Fruit fly (Drosophila melanogaster) whole organism, embryonic: ENCODE results near the gene CG7514.

Experiments used
- ATbp ChIP-seq: fragments of 200-800 bp; sonication (Bioruptor generic); optimal IDR thresholded peaks from 2 replicates; lab custom pipeline; 2017; ENCODE audit warnings: missing biosample characterization, mild to moderate bottlenecking, missing genetic modification characterization, missing genetic modification reagents
- Aef1 ChIP-seq: fragments of 200-800 bp; sonication (Bioruptor generic); IDR thresholded peaks from 3 replicates; pipeline ENCODE4 v1.3.6; 2022; ENCODE audit warnings: missing biosample characterization, missing genetic modification characterization
- CG10267 ChIP-seq: fragments of 200-800 bp; sonication (Bioruptor generic); optimal IDR thresholded peaks from 2 replicates; lab custom pipeline; 2018; ENCODE audit warnings: missing biosample characterization, mild to moderate bottlenecking, missing genetic modification characterization, moderate library complexity
- CG10274 ChIP-seq: fragments of 200-800 bp; sonication (Bioruptor generic); optimal IDR thresholded peaks from 3 replicates; lab custom pipeline; 2017; ENCODE audit warnings: missing biosample characterization, mild to moderate bottlenecking, missing genetic modification characterization
- CG11085 ChIP-seq: fragments of 200-800 bp; sonication (Bioruptor generic); IDR thresholded peaks from 2 replicates; pipeline ENCODE4 v1.3.6; 2022; ENCODE audit warnings: missing biosample characterization, missing genetic modification characterization
- CG12659 ChIP-seq: fragments of 200-800 bp; sonication (Bioruptor generic); optimal IDR thresholded peaks from 3 replicates; lab custom pipeline; 2017; ENCODE audit warnings: mild to moderate bottlenecking, missing biosample characterization, missing genetic modification reagents, missing genetic modification characterization
- CG14710 ChIP-seq: fragments of 200-800 bp; sonication (Bioruptor generic); optimal IDR thresholded peaks from 3 replicates; lab custom pipeline; 2019; ENCODE audit warnings: missing biosample characterization, mild to moderate bottlenecking, missing genetic modification characterization, moderate library complexity
- CG14965 ChIP-seq: fragments of 200-800 bp; sonication (Bioruptor generic); optimal IDR thresholded peaks from 2 replicates; lab custom pipeline; 2016; ENCODE audit warnings: missing biosample characterization, missing genetic modification characterization, borderline replicate concordance
- CG17359 ChIP-seq: fragments of 200-800 bp; sonication (Bioruptor generic); optimal IDR thresholded peaks from 3 replicates; lab custom pipeline; 2018; ENCODE audit warnings: missing biosample characterization, mild to moderate bottlenecking, missing genetic modification characterization, moderate library complexity
- CG17361 ChIP-seq: fragments of 200-800 bp; sonication (Bioruptor generic); IDR thresholded peaks from 3 replicates; pipeline ENCODE4 v1.3.6; 2022; ENCODE audit warnings: missing biosample characterization, missing genetic modification characterization
- CG1832 ChIP-seq: fragments of 200-800 bp; sonication (Bioruptor generic); optimal IDR thresholded peaks from 2 replicates; lab custom pipeline; 2017; ENCODE audit warnings: missing biosample characterization, mild to moderate bottlenecking, missing genetic modification characterization, inconsistent platforms
- CG2120 ChIP-seq: fragments of 200-800 bp; sonication (Bioruptor generic); optimal IDR thresholded peaks from 3 replicates; lab custom pipeline; 2016; ENCODE audit warnings: missing biosample characterization, missing genetic modification characterization
- CG2199 ChIP-seq: fragments of 200-800 bp; sonication (Bioruptor generic); IDR thresholded peaks from 3 replicates; pipeline ENCODE4 v1.3.6; 2022; ENCODE audit warnings: missing biosample characterization, missing genetic modification characterization
- CG30403 ChIP-seq: fragments of 200-800 bp; sonication (Bioruptor generic); optimal IDR thresholded peaks from 3 replicates; lab custom pipeline; 2016; ENCODE audit warnings: missing biosample characterization, missing genetic modification characterization
- CG31441 ChIP-seq: fragments of 200-800 bp; sonication (Bioruptor generic); IDR thresholded peaks from 2 replicates; pipeline ENCODE4 v1.3.6; 2022; ENCODE audit warnings: missing biosample characterization, missing genetic modification characterization
- CG32532 ChIP-seq: fragments of 200-800 bp; sonication (Bioruptor generic); IDR thresholded peaks from 2 replicates; pipeline ENCODE4 v1.3.6; 2022; ENCODE audit warnings: missing biosample characterization, missing genetic modification characterization
- CG4424 ChIP-seq: fragments of 200-800 bp; sonication (Bioruptor generic); optimal IDR thresholded peaks from 3 replicates; lab custom pipeline; 2016; ENCODE audit warnings: missing biosample characterization, missing genetic modification characterization
- CG7357 ChIP-seq: fragments of 200-800 bp; sonication (Bioruptor generic); IDR thresholded peaks from 3 replicates; pipeline ENCODE4 v1.3.6; 2022; ENCODE audit warnings: missing biosample characterization, missing genetic modification characterization
- CG7987 ChIP-seq: fragments of 200-800 bp; sonication (Bioruptor generic); optimal IDR thresholded peaks from 2 replicates; lab custom pipeline; 2018; ENCODE audit warnings: missing biosample characterization, mild to moderate bottlenecking, missing genetic modification characterization, moderate library complexity
- CG8359 ChIP-seq: fragments of 200-800 bp; sonication (Bioruptor generic); optimal IDR thresholded peaks from 2 replicates; lab custom pipeline; 2017; ENCODE audit warnings: missing biosample characterization, mild to moderate bottlenecking, missing genetic modification characterization, borderline replicate concordance
- CG8388 ChIP-seq: fragments of 200-800 bp; sonication (Bioruptor generic); optimal IDR thresholded peaks from 2 replicates; lab custom pipeline; 2019; ENCODE audit warnings: missing biosample characterization, mild to moderate bottlenecking, missing genetic modification characterization, moderate library complexity
- D19A ChIP-seq: fragments of 200-800 bp; optimal IDR thresholded peaks from 3 replicates; lab custom pipeline; 2019; ENCODE audit warnings: missing biosample characterization, mild to moderate bottlenecking, missing genetic modification characterization, moderate library complexity
- H15 ChIP-seq: fragments of 200-800 bp; sonication (Bioruptor generic); IDR thresholded peaks from 3 replicates; pipeline ENCODE4 v1.3.6; 2022; ENCODE audit warnings: missing biosample characterization, missing genetic modification characterization
- Hr51 ChIP-seq, 2 experiments: fragments of 200-800 bp; sonication (Bioruptor generic); optimal IDR thresholded peaks; 2 replicates in 1 of 2; 3 replicates in 1 of 2; lab custom pipeline; 2016 to 2018; ENCODE audit warnings: missing biosample characterization in 2 of 2, missing genetic modification characterization in 2 of 2, mild to moderate bottlenecking in 1 of 2, moderate library complexity in 1 of 2
- Hsf ChIP-seq: fragments of 200-800 bp; sonication (Bioruptor generic); optimal IDR thresholded peaks from 3 replicates; lab custom pipeline; 2016; ENCODE audit warnings: missing biosample characterization, missing genetic modification characterization
- Med ChIP-seq: fragments of 200-800 bp; sonication (Bioruptor generic); peaks from one replicate; lab custom pipeline; 2016; ENCODE audit warnings: missing biosample characterization, missing genetic modification characterization, mild to moderate bottlenecking, inconsistent platforms, moderate library complexity
- Scr ChIP-seq: fragments of 200-800 bp; sonication (Bioruptor generic); IDR thresholded peaks from 2 replicates; pipeline ENCODE4 v1.3.6; 2022; ENCODE audit warnings: missing biosample characterization, missing genetic modification characterization; ENCODE audit not compliant: partially characterized antibody
- Side ChIP-seq: fragments of 200-800 bp; sonication (Bioruptor generic); optimal IDR thresholded peaks from 2 replicates; lab custom pipeline; 2016; ENCODE audit warnings: missing biosample characterization, missing genetic modification characterization
- Ssrp ChIP-seq: fragments of 200-800 bp; sonication (Bioruptor generic); optimal IDR thresholded peaks from 2 replicates; lab custom pipeline; 2018; ENCODE audit warnings: missing biosample characterization, mild to moderate bottlenecking, missing genetic modification characterization, moderate library complexity
- Taf1 ChIP-seq: fragments of 200-800 bp; sonication (Bioruptor generic); IDR thresholded peaks from 2 replicates; pipeline ENCODE4 v1.3.6; 2022; ENCODE audit warnings: missing biosample characterization, missing genetic modification characterization
- Xrp1 ChIP-seq: fragments of 200-800 bp; sonication (Bioruptor generic); IDR thresholded peaks from 2 replicates; pipeline ENCODE4 v1.3.6; 2022; ENCODE audit warnings: missing biosample characterization, missing genetic modification characterization
- chif ChIP-seq, 2 experiments: fragments of 200-800 bp; sonication (Bioruptor generic); optimal IDR thresholded peaks; 3 replicates each; lab custom pipeline; 2016; ENCODE audit warnings: missing biosample characterization in 2 of 2, missing genetic modification characterization in 2 of 2
- disco-r ChIP-seq: fragments of 200-800 bp; sonication (Bioruptor generic); optimal IDR thresholded peaks from 2 replicates; lab custom pipeline; 2016; ENCODE audit warnings: missing biosample characterization, missing genetic modification characterization
- dmrt99B ChIP-seq: fragments of 200-800 bp; sonication (Bioruptor generic); optimal IDR thresholded peaks from 2 replicates; lab custom pipeline; 2018; ENCODE audit warnings: missing biosample characterization, mild to moderate bottlenecking, missing genetic modification characterization, moderate library complexity
- ewg ChIP-seq: fragments of 200-800 bp; sonication (Bioruptor generic); optimal IDR thresholded peaks from 3 replicates; lab custom pipeline; 2017; ENCODE audit warnings: mild to moderate bottlenecking, missing biosample characterization, missing genetic modification reagents, missing genetic modification characterization
- lola ChIP-seq, 3 experiments: fragments of >200 bp in 2 of 3; fragments of 200-800 bp in 1 of 3; sonication (Bioruptor generic) in 1 of 3; optimal IDR thresholded peaks; 2 replicates each; lab custom pipeline; 2017 to 2019; ENCODE audit warnings: missing biosample characterization in 3 of 3, missing genetic modification characterization in 3 of 3, mild to moderate bottlenecking in 1 of 3, moderate library complexity in 1 of 3
- maf-S ChIP-seq: fragments of 200-800 bp; sonication (Bioruptor generic); optimal IDR thresholded peaks from 2 replicates; lab custom pipeline; 2016; ENCODE audit warnings: missing biosample characterization, missing genetic modification characterization
- org-1 ChIP-seq: fragments of 200-800 bp; sonication (Bioruptor generic); optimal IDR thresholded peaks from 2 replicates; lab custom pipeline; 2017; ENCODE audit warnings: missing biosample characterization, missing genetic modification characterization
- phol ChIP-seq: fragments of 200-800 bp; sonication (Bioruptor generic); optimal IDR thresholded peaks from 3 replicates; lab custom pipeline; 2018; ENCODE audit warnings: missing biosample characterization, mild to moderate bottlenecking, missing genetic modification characterization, moderate library complexity
- prd ChIP-seq, 3 experiments: fragments of >200 bp in 2 of 3; fragments of 200-800 bp in 1 of 3; sonication (Bioruptor generic) in 1 of 3; optimal IDR thresholded peaks in 2 of 3; IDR thresholded peaks in 1 of 3; 2 replicates in 2 of 3; 3 replicates in 1 of 3; pipeline versions ENCODE4 v1.3.6 to Lab custom; 2017 to 2022; ENCODE audit warnings: missing biosample characterization in 1 of 3, missing genetic modification characterization in 1 of 3
- row ChIP-seq: fragments of 200-800 bp; sonication (Bioruptor generic); IDR thresholded peaks from 3 replicates; pipeline ENCODE4 v1.3.6; 2022; ENCODE audit warnings: missing biosample characterization, missing genetic modification characterization
- slbo ChIP-seq: fragments of 200-800 bp; sonication (Bioruptor generic); IDR thresholded peaks from 2 replicates; pipeline ENCODE4 v1.3.6; 2022; ENCODE audit warnings: missing biosample characterization, missing genetic modification characterization
- slou ChIP-seq: fragments of 200-800 bp; sonication (Bioruptor generic); optimal IDR thresholded peaks from 3 replicates; lab custom pipeline; 2016; ENCODE audit warnings: missing biosample characterization, missing genetic modification characterization
- tap ChIP-seq: fragments of 200-800 bp; optimal IDR thresholded peaks from 3 replicates; lab custom pipeline; 2019; ENCODE audit warnings: missing biosample characterization, mild to moderate bottlenecking, missing genetic modification characterization, moderate library complexity
- tgo ChIP-seq: fragments of 200-800 bp; sonication (Bioruptor generic); IDR thresholded peaks from 3 replicates; pipeline ENCODE4 v1.3.6; 2022; ENCODE audit warnings: missing biosample characterization, missing genetic modification characterization
- toy ChIP-seq: fragments of 200-800 bp; sonication (Bioruptor generic); IDR thresholded peaks from 2 replicates; pipeline ENCODE4 v1.3.6; 2022; ENCODE audit warnings: missing biosample characterization, missing genetic modification characterization
- trem ChIP-seq: fragments of 200-800 bp; optimal IDR thresholded peaks from 3 replicates; lab custom pipeline; 2019; ENCODE audit warnings: missing biosample characterization, mild to moderate bottlenecking, missing genetic modification characterization, moderate library complexity
- vvl ChIP-seq: fragments of 200-800 bp; sonication (Bioruptor generic); IDR thresholded peaks from 2 replicates; pipeline ENCODE4 v1.3.6; 2022; ENCODE audit warnings: missing biosample characterization, missing genetic modification characterization

Gene CG7514

DNA sequence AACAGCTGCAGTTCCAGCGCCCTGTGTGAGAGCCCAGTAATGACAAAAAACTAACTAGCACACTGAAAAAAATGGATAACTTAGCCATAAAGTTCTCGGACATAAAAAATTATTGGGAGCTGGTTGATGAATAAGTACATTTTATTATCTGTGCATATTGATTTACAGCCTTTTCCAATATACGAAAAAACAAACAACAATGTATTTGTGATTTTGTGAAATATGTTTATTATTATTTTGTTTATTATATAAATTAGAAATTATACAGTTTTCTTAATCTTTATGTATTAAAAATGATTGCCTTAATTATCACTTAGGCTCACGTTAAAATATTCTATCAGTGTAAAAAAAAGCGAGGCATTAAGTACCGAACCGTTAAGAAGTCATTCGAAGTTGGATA lies 3.2 kb upstream of the CG7514 start (continued):
- TF ChIP-seq D19A (tag; lab: Kevin White, UChicago) (peak; percentile 27), maf-S (GFP tag; lab: Kevin White, UChicago) (no peak), CG17361 (peak; percentile 69), CG8388 (GFP tag; lab: Kevin White, UChicago) (peak; percentile 36), CG10274 (GFP tag; lab: Kevin White, UChicago) (no peak), CG8359 (GFP tag; lab: Kevin White, UChicago) (no peak), CG4424 (peak; percentile 49), CG31441 (GFP tag; lab: Robert Waterston, UW) (peak; percentile 64; the same call in 1 of the 2 replicates), row (peak; percentile 34), disco-r (GFP tag; lab: Kevin White, UChicago) (no peak), CG12659 (GFP tag; lab: Kevin White, UChicago) (peak; percentile 6), CG10267 (tag; lab: Kevin White, UChicago) (peak; percentile 48), H15 (GFP tag; lab: Robert Waterston, UW) (0 out of 3 replicates have a peak, but pooled peaks have one; percentile 33), CG7357 (GFP tag; lab: Robert Waterston, UW) (no peak), CG17359 (peak; percentile 26), Ssrp (tag; lab: Kevin White, UChicago) (peak; percentile 41), CG30403 (GFP tag; lab: Kevin White, UChicago) (peak; percentile 27), org-1 (GFP tag; lab: Kevin White, UChicago) (peak; percentile 15), Hr51 (GFP tag; optimal IDR thresholded peaks at IDR 0.05; lab: Kevin White, UChicago) (peak in 1 of 2 experiments; percentile 48), trem (tag; lab: Kevin White, UChicago) (peak; percentile 45), ewg (GFP tag; lab: Kevin White, UChicago) (peak; percentile 23), prd (optimal IDR thresholded peaks at IDR 0.05; lab: Kevin White, UChicago) (no peak), prd (GFP tag; IDR thresholded peaks at IDR 0.05; lab: Robert Waterston, UW) (peak; percentile 13; the same call in 1 of the 3 replicates), lola (GFP tag; optimal IDR thresholded peaks at IDR 0.05; lab: Kevin White, UChicago) (peak in 1 of 3 experiments; percentile 39), CG11085 (GFP tag; lab: Robert Waterston, UW) (no peak), Scr (no peak), ATbp (GFP tag; lab: Kevin White, UChicago) (peak; percentile 36), CG1832 (GFP tag; lab: Kevin White, UChicago) (no peak), tap (tag; lab: Kevin White, UChicago) (peak; percentile 9)

DNA sequence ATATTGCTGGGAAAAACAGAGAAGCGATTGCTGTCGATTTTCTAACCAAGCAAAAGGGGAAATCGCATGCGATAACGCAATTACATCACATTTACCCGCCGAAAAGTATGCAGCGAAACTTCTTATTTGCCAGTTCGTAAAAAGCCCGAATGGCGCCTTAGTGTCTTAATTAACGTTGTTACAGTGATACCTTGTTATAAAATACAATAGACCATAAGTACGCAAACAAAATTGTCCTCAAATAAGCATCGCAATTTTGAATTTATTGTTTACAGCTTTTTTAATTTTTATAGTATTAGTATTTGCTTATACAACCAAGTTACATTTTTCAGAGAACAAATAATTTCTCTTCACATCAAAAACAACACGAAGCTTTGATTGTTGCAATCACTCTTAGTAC lies 2.1 kb upstream of the CG7514 start:
- TF ChIP-seq Med (GFP tag; lab: Kevin White, UChicago) (peak; percentile 87), vvl (GFP tag; lab: Robert Waterston, UW) (peak; percentile 71), toy (GFP tag; lab: Robert Waterston, UW) (0 out of 2 replicates have a peak, but pooled peaks have one; percentile 14), slou (GFP tag; lab: Kevin White, UChicago) (no peak), CG31441 (GFP tag; lab: Robert Waterston, UW) (peak; percentile 17; the same call in 1 of the 2 replicates), CG7987 (GFP tag; lab: Kevin White, UChicago) (no peak), Side (no peak), CG32532 (peak; percentile 80), CG2120 (GFP tag; lab: Kevin White, UChicago) (peak; percentile 35), prd (optimal IDR thresholded peaks at IDR 0.05; lab: Kevin White, UChicago) (no peak), prd (GFP tag; IDR thresholded peaks at IDR 0.05; lab: Robert Waterston, UW) (peak; percentile 42; the same call in 1 of the 3 replicates), Aef1 (GFP tag; lab: Robert Waterston, UW) (peak; percentile 51; the same call in 2 of the 3 replicates), chif (GFP tag; optimal IDR thresholded peaks at IDR 0.05; lab: Kevin White, UChicago) (peak in 1 of 2 experiments; percentile 36), CG14965 (GFP tag; lab: Kevin White, UChicago) (no peak), slbo (GFP tag; lab: Robert Waterston, UW) (peak; percentile 64), CG14710 (tag; lab: Kevin White, UChicago) (peak; percentile 1), CG2199 (GFP tag; lab: Robert Waterston, UW) (peak; percentile 73; the same call in 1 of the 3 replicates), Hsf (GFP tag; lab: Kevin White, UChicago) (peak; percentile 22), Xrp1 (GFP tag; lab: Robert Waterston, UW) (peak; percentile 60; the same call in 1 of the 2 replicates), Taf1 (GFP tag; lab: Robert Waterston, UW) (0 out of 2 replicates have a peak, but pooled peaks have one; percentile 11), dmrt99B (tag; lab: Kevin White, UChicago) (peak; percentile 29), tgo (peak; percentile 52; the same call in 2 of the 3 replicates), phol (peak; percentile 23)
